Worm (Caenorhabditis elegans) whole organism, mixed stage, embryonic: Measurements from ENCODE around the gene F59B1.2.

Experiments
- M03D4.4 ChIP-seq: sonication (generic microtip); optimal IDR thresholded peaks from 2 replicates; lab custom pipeline; 2017; ENCODE audit warnings: mild to moderate bottlenecking, missing genetic modification characterization, missing compliant biosample characterization
- blmp-1 ChIP-seq: fragments of 150-350 bp; optimal IDR thresholded peaks from 2 replicates; lab custom pipeline; 2014; ENCODE audit warnings: missing biosample characterization, missing genetic modification characterization
- ceh-39 ChIP-seq: fragments of 150-350 bp; optimal IDR thresholded peaks from 2 replicates; lab custom pipeline; 2014; ENCODE audit warnings: missing biosample characterization, missing genetic modification characterization
- ceh-43 ChIP-seq: fragments of 200-800 bp; sonication (Bioruptor generic); optimal IDR thresholded peaks from 2 replicates; lab custom pipeline; 2018; ENCODE audit warnings: mild to moderate bottlenecking, missing genetic modification characterization, moderate library complexity, missing compliant biosample characterization
- ceh-83 ChIP-seq: fragments of 200-800 bp; sonication (Bioruptor generic); optimal IDR thresholded peaks from 2 replicates; lab custom pipeline; 2018; ENCODE audit warnings: mild to moderate bottlenecking, missing genetic modification characterization, missing compliant biosample characterization
- ces-1 ChIP-seq: fragments of 150-350 bp; optimal IDR thresholded peaks from 2 replicates; lab custom pipeline; 2014; ENCODE audit warnings: missing biosample characterization, missing genetic modification reagents, missing genetic modification characterization
- cnd-1 ChIP-seq: fragments of 200-800 bp; sonication (Bioruptor generic); optimal IDR thresholded peaks from 2 replicates; lab custom pipeline; 2018; ENCODE audit warnings: mild to moderate bottlenecking, missing genetic modification characterization, missing compliant biosample characterization
- elt-1 ChIP-seq: sonication (generic microtip); optimal IDR thresholded peaks from 2 replicates; lab custom pipeline; 2017; ENCODE audit warnings: missing genetic modification characterization, mild to moderate bottlenecking, missing compliant biosample characterization, antibody characterized with exemption, moderate library complexity, borderline replicate concordance; ENCODE audit not compliant: insufficient read depth
- elt-3 ChIP-seq: fragments of 150-350 bp; optimal IDR thresholded peaks from 2 replicates; lab custom pipeline; 2014; ENCODE audit warnings: missing biosample characterization, missing genetic modification characterization
- ham-2 ChIP-seq: fragments of 200-800 bp; sonication (Bioruptor generic); optimal IDR thresholded peaks from 2 replicates; lab custom pipeline; 2018; ENCODE audit warnings: mild to moderate bottlenecking, missing genetic modification characterization, missing compliant biosample characterization
- hlh-1 ChIP-seq: fragments of 150-350 bp; optimal IDR thresholded peaks from 2 replicates; lab custom pipeline; 2014; ENCODE audit warnings: missing biosample characterization, missing genetic modification reagents, missing genetic modification characterization
- lin-13 ChIP-seq: fragments of 150-350 bp; optimal IDR thresholded peaks from 2 replicates; lab custom pipeline; 2014; ENCODE audit warnings: missing biosample characterization, missing genetic modification characterization
- lin-32 ChIP-seq: fragments of 200-800 bp; sonication (Bioruptor generic); optimal IDR thresholded peaks from 2 replicates; lab custom pipeline; 2018; ENCODE audit warnings: mild to moderate bottlenecking, missing genetic modification characterization, missing compliant biosample characterization
- lsy-2 ChIP-seq: fragments of 150-350 bp; optimal IDR thresholded peaks from 2 replicates; lab custom pipeline; 2014; ENCODE audit warnings: missing biosample characterization, missing genetic modification characterization
- mab-5 ChIP-seq: fragments of 150-350 bp; optimal IDR thresholded peaks from 2 replicates; lab custom pipeline; 2014; ENCODE audit warnings: missing biosample characterization, missing genetic modification characterization
- mep-1 ChIP-seq: fragments of 150-350 bp; optimal IDR thresholded peaks from 2 replicates; lab custom pipeline; 2017; ENCODE audit warnings: missing biosample characterization, missing genetic modification reagents, missing genetic modification characterization, inconsistent platforms
- mls-2 ChIP-seq: sonication (generic microtip); optimal IDR thresholded peaks from 2 replicates; lab custom pipeline; 2016; ENCODE audit warnings: mild to moderate bottlenecking, missing genetic modification characterization, moderate library complexity, missing compliant biosample characterization
- nhr-76 ChIP-seq: sonication (generic microtip); optimal IDR thresholded peaks from 2 replicates; lab custom pipeline; 2017; ENCODE audit warnings: missing biosample characterization, missing genetic modification characterization
- pha-4 ChIP-seq: fragments of 150-350 bp; optimal IDR thresholded peaks from 2 replicates; lab custom pipeline; 2018; ENCODE audit warnings: missing biosample characterization, missing genetic modification reagents, missing genetic modification characterization
- sem-2 ChIP-seq: fragments of 200-800 bp; sonication (Bioruptor generic); optimal IDR thresholded peaks from 2 replicates; lab custom pipeline; 2018; ENCODE audit warnings: mild to moderate bottlenecking, missing genetic modification characterization, missing compliant biosample characterization
- sptf-1 ChIP-seq: sonication (generic microtip); optimal IDR thresholded peaks from 2 replicates; lab custom pipeline; 2017; ENCODE audit warnings: mild to moderate bottlenecking, missing genetic modification characterization, moderate library complexity, missing compliant biosample characterization
- tbx-8 ChIP-seq: fragments of 200-800 bp; sonication (Bioruptor generic); optimal IDR thresholded peaks from 2 replicates; lab custom pipeline; 2018; ENCODE audit warnings: mild to moderate bottlenecking, missing genetic modification characterization, moderate library complexity, missing compliant biosample characterization
- unc-120 ChIP-seq: sonication (generic microtip); optimal IDR thresholded peaks from 2 replicates; lab custom pipeline; 2017; ENCODE audit warnings: missing genetic modification characterization, missing compliant biosample characterization; ENCODE audit not compliant: poor library complexity, severe bottlenecking
- unc-39 ChIP-seq: fragments of 150-350 bp; optimal IDR thresholded peaks from 2 replicates; lab custom pipeline; 2014; ENCODE audit warnings: missing biosample characterization, missing genetic modification characterization
- unc-62 ChIP-seq: fragments of 150-350 bp; optimal IDR thresholded peaks from 2 replicates; lab custom pipeline; 2014; ENCODE audit warnings: missing biosample characterization, missing genetic modification reagents, missing genetic modification characterization
- zip-8 ChIP-seq: fragments of 150-350 bp; optimal IDR thresholded peaks from 2 replicates; lab custom pipeline; 2014; ENCODE audit warnings: missing biosample characterization, missing genetic modification characterization
- ztf-11 ChIP-seq: fragments of 150-350 bp; optimal IDR thresholded peaks from 2 replicates; lab custom pipeline; 2014; ENCODE audit warnings: missing biosample characterization, missing genetic modification characterization

Gene F59B1.2

DNA sequence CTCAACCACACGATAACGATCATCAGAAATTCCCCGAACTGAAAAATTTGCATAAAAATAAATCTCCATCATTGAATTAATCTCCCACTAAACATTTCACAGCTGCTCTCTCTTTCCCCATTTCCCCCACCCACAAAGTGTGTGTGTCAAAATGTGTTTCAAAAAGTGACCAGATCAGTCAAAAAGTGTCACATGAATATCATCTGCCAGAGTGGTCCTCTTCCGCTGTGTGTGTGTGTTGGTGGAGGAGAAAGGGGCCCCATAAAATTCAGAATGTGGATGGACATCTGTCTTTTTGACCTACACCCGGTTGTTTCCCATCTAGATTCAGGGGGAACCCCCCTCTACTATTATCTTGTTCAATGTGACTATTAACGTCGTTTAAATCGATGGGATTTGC lies 44.1 kb downstream of the F59B1.2 start:
- TF ChIP-seq unc-120 (tag; lab: Kevin White, UChicago), result peak; percentile 63
- TF ChIP-seq elt-1 (tag; lab: Kevin White, UChicago), result no peak
- TF ChIP-seq unc-62, result peak; percentile 94
- TF ChIP-seq hlh-1 (tag; lab: Kevin White, UChicago), result peak; percentile 55
- TF ChIP-seq cnd-1 (tag; lab: Kevin White, UChicago), result peak; percentile 39
- no peak for TF ChIP-seq mab-5 (tag; lab: Kevin White, UChicago)

DNA sequence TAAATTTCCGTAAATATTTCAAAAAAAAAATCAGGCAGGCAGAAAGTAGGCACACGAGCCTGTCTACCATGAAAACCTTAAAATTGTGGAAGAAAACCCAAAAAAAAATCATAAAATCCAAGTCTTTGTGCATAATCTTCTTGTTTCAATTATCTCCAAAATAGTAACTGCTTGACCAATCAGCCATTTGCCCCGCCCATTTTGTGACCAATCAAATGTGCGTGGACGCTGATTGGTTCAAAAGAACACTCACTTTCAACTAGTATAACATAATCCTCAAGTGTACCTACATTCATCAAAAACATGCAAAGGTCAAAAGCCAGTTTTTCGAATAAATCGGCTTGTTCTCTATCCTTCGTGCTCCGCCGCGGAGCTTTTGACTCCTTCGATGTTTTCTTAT lies 45.4 kb downstream of the F59B1.2 start:
- TF ChIP-seq lsy-2 (tag; lab: Kevin White, UChicago), result no peak
- TF ChIP-seq ztf-11 (tag; lab: Kevin White, UChicago), result no peak
- no peak for TF ChIP-seq unc-39 (tag; lab: Kevin White, UChicago)
- no peak for TF ChIP-seq sptf-1 (tag; lab: Kevin White, UChicago)
- no peak for TF ChIP-seq mls-2
- no peak for TF ChIP-seq lin-32
- TF ChIP-seq ceh-83 (GFP tag; lab: Kevin White, UChicago), result no peak
- no peak for TF ChIP-seq hlh-1 (tag; lab: Kevin White, UChicago)

DNA sequence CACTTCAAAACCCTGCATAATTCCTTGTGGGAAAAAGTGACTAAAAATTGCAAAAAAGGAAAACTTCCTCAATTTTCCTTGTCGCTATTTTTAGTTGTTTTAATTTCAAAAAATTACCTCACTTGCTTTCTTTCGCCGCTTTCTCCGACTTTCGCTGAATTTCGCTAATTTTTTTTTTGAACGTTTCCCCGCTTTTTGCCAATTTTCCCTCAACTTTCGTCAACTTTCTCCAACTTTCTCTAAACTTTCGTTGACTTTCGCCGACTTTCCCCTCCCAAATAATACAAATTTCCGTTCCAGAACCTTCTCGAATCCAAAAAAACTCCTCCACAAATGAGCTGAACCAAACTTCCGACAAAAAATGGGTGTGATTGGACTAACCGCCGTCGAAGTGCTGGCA lies 49.4 kb downstream of the F59B1.2 start, which contains the start of gene W08A12.3:
Gene W08A12.3, plus strand, starts transcription at position 301 of the 400 bp plus-strand sequence.
- TF ChIP-seq zip-8 (tag; lab: Kevin White, UChicago) (no peak), ham-2 (GFP tag; lab: Kevin White, UChicago) (no peak), lin-13 (tag; lab: Kevin White, UChicago) (no peak), sptf-1 (tag; lab: Kevin White, UChicago) (no peak), ceh-43 (GFP tag; lab: Kevin White, UChicago) (no peak), elt-3 (tag; lab: Kevin White, UChicago) (no peak), sem-2 (GFP tag; lab: Kevin White, UChicago) (no peak), lsy-2 (tag; lab: Kevin White, UChicago) (no peak), M03D4.4 (tag; lab: Kevin White, UChicago) (no peak), elt-1 (tag; lab: Kevin White, UChicago) (no peak), nhr-76 (no peak), pha-4 (no peak), tbx-8 (GFP tag; lab: Kevin White, UChicago) (no peak), ceh-39 (no peak), lin-32 (no peak), ztf-11 (tag; lab: Kevin White, UChicago) (no peak), cnd-1 (tag; lab: Kevin White, UChicago) (no peak), blmp-1 (tag; lab: Kevin White, UChicago) (no peak), mep-1 (tag; lab: Kevin White, UChicago) (no peak), ces-1 (GFP tag; lab: Kevin White, UChicago) (no peak)
